Worm (Caenorhabditis elegans) whole organism, L4 larva: Measurements from ENCODE around the gene lgg-2.
A peak's percentile ranks its signal among the peaks of the same experiment; 100 is the strongest.

Experiments
- D1046.2 ChIP-seq: fragments of 200-800 bp; sonication (Bioruptor generic); IDR thresholded peaks from 2 replicates; pipeline ENCODE4 v1.3.6; 2022; ENCODE audit warnings: missing genetic modification characterization, missing compliant biosample characterization
- F10B5.3 ChIP-seq: sonication (generic microtip); optimal IDR thresholded peaks from 2 replicates; lab custom pipeline; 2016; ENCODE audit warnings: mild to moderate bottlenecking, missing genetic modification characterization, missing compliant biosample characterization
- F49E8.2 ChIP-seq: sonication (generic microtip); optimal IDR thresholded peaks from 2 replicates; lab custom pipeline; 2016; ENCODE audit warnings: missing compliant biosample characterization, mild to moderate bottlenecking, missing genetic modification characterization, borderline replicate concordance
- R02D3.7 ChIP-seq: fragments of 150-350 bp; sonication (generic microtip); optimal IDR thresholded peaks from 3 replicates; lab custom pipeline; 2014; ENCODE audit warnings: missing biosample characterization, missing genetic modification characterization
- T26A8.4 ChIP-seq: fragments of 200-800 bp; sonication (Bioruptor generic); IDR thresholded peaks from 2 replicates; pipeline ENCODE4 v1.3.6; 2022; ENCODE audit warnings: missing genetic modification characterization, missing compliant biosample characterization
- Y105C5A.15 ChIP-seq: fragments of 200-800 bp; sonication (Bioruptor generic); IDR thresholded peaks from 2 replicates; pipeline ENCODE4 v1.3.6; 2022; ENCODE audit warnings: missing genetic modification characterization, missing compliant biosample characterization
- Y5F2A.4 ChIP-seq: fragments of 200-800 bp; sonication (Bioruptor generic); optimal IDR thresholded peaks from 2 replicates; lab custom pipeline; 2018; ENCODE audit warnings: mild to moderate bottlenecking, missing genetic modification characterization, missing compliant biosample characterization
- ZK546.5 ChIP-seq, 2 experiments: sonication (generic microtip); optimal IDR thresholded peaks; 2 replicates each; lab custom pipeline; 2017; ENCODE audit warnings: missing biosample characterization in 2 of 2, missing genetic modification characterization in 2 of 2
- attf-4 ChIP-seq: sonication (generic microtip); optimal IDR thresholded peaks from 3 replicates; lab custom pipeline; 2017; ENCODE audit warnings: missing biosample characterization, missing genetic modification characterization
- ceh-32 ChIP-seq: sonication (generic microtip); optimal IDR thresholded peaks from 2 replicates; lab custom pipeline; 2016; ENCODE audit warnings: mild to moderate bottlenecking, missing genetic modification characterization, missing compliant biosample characterization; ENCODE audit not compliant: poor library complexity
- ceh-44 ChIP-seq: fragments of 200-800 bp; sonication (Bioruptor generic); IDR thresholded peaks from 2 replicates; pipeline ENCODE4 v1.3.6; 2022; ENCODE audit warnings: missing genetic modification reagents, missing genetic modification characterization, missing compliant biosample characterization
- ces-1 ChIP-seq: fragments of 150-350 bp; sonication (generic microtip); optimal IDR thresholded peaks from 4 replicates; lab custom pipeline; 2014; ENCODE audit warnings: missing biosample characterization, missing genetic modification reagents, missing genetic modification characterization
- daf-16 ChIP-seq, 3 experiments: sonication (generic microtip); optimal IDR thresholded peaks; 2 replicates each; lab custom pipeline; 2016 to 2017; ENCODE audit warnings: missing genetic modification characterization in 3 of 3, missing genetic modification reagents in 3 of 3, mild to moderate bottlenecking in 2 of 3, missing compliant biosample characterization in 2 of 3, missing biosample characterization in 1 of 3, moderate library complexity in 1 of 3
- daf-19 ChIP-seq: fragments of 200-800 bp; sonication (Bioruptor generic); conservative IDR thresholded peaks from 2 replicates; pipeline ENCODE4 v1.3.6; 2022; ENCODE audit warnings: missing genetic modification characterization, missing compliant biosample characterization
- daf-8 ChIP-seq: fragments of 200-800 bp; sonication (Bioruptor generic); IDR thresholded peaks from 2 replicates; pipeline ENCODE4 v1.3.6; 2022; ENCODE audit warnings: missing genetic modification characterization, missing compliant biosample characterization
- dmd-6 ChIP-seq: fragments of 200-800 bp; sonication (Bioruptor generic); IDR thresholded peaks from 2 replicates; pipeline ENCODE4 v1.3.6; 2022; ENCODE audit warnings: missing genetic modification reagents, missing genetic modification characterization, missing compliant biosample characterization
- dmd-9 ChIP-seq: fragments of 200-800 bp; sonication (Bioruptor generic); IDR thresholded peaks from 2 replicates; pipeline ENCODE4 v1.3.6; 2022; ENCODE audit warnings: missing genetic modification reagents, missing genetic modification characterization, missing compliant biosample characterization
- duxl-1 ChIP-seq: sonication (generic microtip); optimal IDR thresholded peaks from 2 replicates; lab custom pipeline; 2016; ENCODE audit warnings: mild to moderate bottlenecking, missing genetic modification characterization, moderate library complexity, missing compliant biosample characterization; ENCODE audit not compliant: poor library complexity
- dve-1 ChIP-seq: sonication (generic microtip); optimal IDR thresholded peaks from 2 replicates; lab custom pipeline; 2017; ENCODE audit warnings: antibody characterized with exemption, mild to moderate bottlenecking, missing genetic modification characterization, missing compliant biosample characterization; ENCODE audit not compliant: insufficient read depth
- hlh-30 ChIP-seq: sonication (generic microtip); optimal IDR thresholded peaks from 2 replicates; lab custom pipeline; 2017; ENCODE audit warnings: antibody characterized with exemption, mild to moderate bottlenecking, missing genetic modification characterization, missing compliant biosample characterization; ENCODE audit not compliant: insufficient read depth
- lin-1 ChIP-seq: fragments of 200-800 bp; sonication (Bioruptor generic); IDR thresholded peaks from 2 replicates; pipeline ENCODE4 v1.3.6; 2022; ENCODE audit warnings: missing genetic modification reagents, missing genetic modification characterization, missing compliant biosample characterization
- lsy-2 ChIP-seq, 2 experiments: fragments of 150-350 bp in 1 of 2; sonication (generic microtip) in 1 of 2; optimal IDR thresholded peaks; 2 replicates each; lab custom pipeline; 2014 to 2017; ENCODE audit warnings: missing biosample characterization in 2 of 2, missing genetic modification characterization in 2 of 2
- mdl-1 ChIP-seq, 2 experiments: fragments of 150-350 bp in 1 of 2; sonication (generic microtip) in 1 of 2; optimal IDR thresholded peaks; 2 replicates each; lab custom pipeline; 2014 to 2017; ENCODE audit warnings: missing biosample characterization in 2 of 2, missing genetic modification characterization in 2 of 2
- mdt-29 ChIP-seq: fragments of 200-800 bp; sonication (Bioruptor generic); IDR thresholded peaks from 2 replicates; pipeline ENCODE4 v1.3.6; 2022; ENCODE audit warnings: missing genetic modification reagents, missing genetic modification characterization, missing compliant biosample characterization
- mxl-2 ChIP-seq: fragments of 200-800 bp; sonication (Bioruptor generic); conservative IDR thresholded peaks from 2 replicates; pipeline ENCODE4 v1.3.6; 2022; ENCODE audit warnings: missing genetic modification reagents, missing genetic modification characterization, missing compliant biosample characterization
- mxl-3 ChIP-seq: fragments of 200-800 bp; sonication (Bioruptor generic); optimal IDR thresholded peaks from 2 replicates; lab custom pipeline; 2018; ENCODE audit warnings: mild to moderate bottlenecking, missing genetic modification characterization, missing compliant biosample characterization
- nhr-102 ChIP-seq: sonication (generic microtip); optimal IDR thresholded peaks from 2 replicates; lab custom pipeline; 2016; ENCODE audit warnings: mild to moderate bottlenecking, missing genetic modification characterization, moderate library complexity, missing compliant biosample characterization
- nhr-111 ChIP-seq: fragments of 200-800 bp; sonication (Bioruptor generic); optimal IDR thresholded peaks from 2 replicates; lab custom pipeline; 2018; ENCODE audit warnings: mild to moderate bottlenecking, missing genetic modification characterization, missing compliant biosample characterization
- nhr-25 ChIP-seq: sonication (generic microtip); optimal IDR thresholded peaks from 2 replicates; lab custom pipeline; 2017; ENCODE audit warnings: missing genetic modification characterization, mild to moderate bottlenecking, missing compliant biosample characterization, antibody characterized with exemption, moderate library complexity, borderline replicate concordance; ENCODE audit not compliant: insufficient read depth
- nhr-28 ChIP-seq: fragments of 150-350 bp; optimal IDR thresholded peaks from 2 replicates; lab custom pipeline; 2014; ENCODE audit warnings: missing biosample characterization, missing genetic modification characterization
- nhr-48 ChIP-seq: sonication (generic microtip); optimal IDR thresholded peaks from 2 replicates; lab custom pipeline; 2016; ENCODE audit warnings: mild to moderate bottlenecking, missing genetic modification characterization, missing compliant biosample characterization
- nhr-77 ChIP-seq: fragments of 150-350 bp; optimal IDR thresholded peaks from 2 replicates; lab custom pipeline; 2014; ENCODE audit warnings: missing biosample characterization, missing genetic modification characterization
- php-3 ChIP-seq: fragments of 200-800 bp; sonication (Bioruptor generic); IDR thresholded peaks from 2 replicates; pipeline ENCODE4 v1.3.6; 2022; ENCODE audit warnings: missing genetic modification reagents, missing genetic modification characterization, missing compliant biosample characterization
- pqm-1 ChIP-seq: sonication (generic microtip); optimal IDR thresholded peaks from 2 replicates; lab custom pipeline; 2017; ENCODE audit warnings: missing biosample characterization, missing genetic modification characterization
- tag-97 ChIP-seq: fragments of 200-800 bp; sonication (Bioruptor generic); IDR thresholded peaks from 2 replicates; pipeline ENCODE4 v1.3.6; 2022; ENCODE audit warnings: missing genetic modification characterization, missing compliant biosample characterization
- unc-130 ChIP-seq: sonication (generic microtip); optimal IDR thresholded peaks from 2 replicates; lab custom pipeline; 2016; ENCODE audit warnings: missing genetic modification reagents, missing genetic modification characterization, missing compliant biosample characterization
- unc-62 ChIP-seq, 3 experiments: fragments of 150-350 bp in 1 of 3; sonication (generic microtip); optimal IDR thresholded peaks in 2 of 3; peaks in 1 of 3; 1 replicate in 1 of 3; 2 replicates in 2 of 3; lab custom pipeline; 2014 to 2017; ENCODE audit warnings: missing biosample characterization in 3 of 3, missing genetic modification characterization in 3 of 3, missing genetic modification reagents in 3 of 3, missing genotype in 1 of 3
- vab-7 ChIP-seq: fragments of 200-800 bp; sonication (Bioruptor generic); IDR thresholded peaks from 2 replicates; pipeline ENCODE4 v1.3.6; 2022; ENCODE audit warnings: missing genetic modification reagents, missing genetic modification characterization, missing compliant biosample characterization
- zfp-2 ChIP-seq: sonication (generic microtip); optimal IDR thresholded peaks from 2 replicates; lab custom pipeline; 2016; ENCODE audit warnings: mild to moderate bottlenecking, missing genetic modification characterization, missing compliant biosample characterization
- zip-11 ChIP-seq: fragments of 200-800 bp; sonication (Bioruptor generic); IDR thresholded peaks from 2 replicates; pipeline ENCODE4 v1.3.6; 2022; ENCODE audit warnings: missing genetic modification characterization, missing compliant biosample characterization

lgg-2 gene

DNA sequence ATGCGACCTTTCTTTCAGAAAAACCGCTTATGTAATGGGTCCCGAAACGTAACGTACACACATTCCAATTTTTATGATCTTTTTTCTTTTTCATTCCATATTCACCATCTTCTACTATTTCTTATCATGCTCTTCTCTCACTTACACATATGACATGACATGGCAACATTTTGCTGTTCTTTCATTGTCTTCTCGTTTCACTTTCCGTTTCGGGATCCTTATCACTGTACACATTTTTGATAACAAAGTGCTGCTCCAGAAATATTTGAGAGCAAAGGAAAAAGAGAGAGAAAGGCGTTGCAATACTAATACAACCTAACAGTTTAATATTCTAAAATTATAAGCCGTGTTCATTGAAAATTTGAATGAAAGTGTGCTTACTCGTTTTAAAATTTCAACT is 34.6 kb upstream of the lgg-2 start (continued):
- TF ChIP-seq unc-130 (no peak), attf-4 (tag; lab: Kevin White, UChicago) (no peak), unc-62 (GFP tag; optimal IDR thresholded peaks at IDR 0.05 in 1 of 2; lab: Kevin White, UChicago) (peak in 1 of 2 experiments; percentile 44), unc-62 (tag; optimal IDR thresholded peaks at IDR 0.05; lab: Kevin White, UChicago) (no peak), ceh-32 (tag; lab: Kevin White, UChicago) (no peak), nhr-28 (peak; percentile 90), zfp-2 (tag; lab: Kevin White, UChicago) (no peak), php-3 (GFP tag; lab: Robert Waterston, UW) (no peak), daf-16 (GFP tag; optimal IDR thresholded peaks at IDR 0.05; lab: Kevin White, UChicago) (no peak), daf-16 (tag; optimal IDR thresholded peaks at IDR 0.05; lab: Kevin White, UChicago) (peak; percentile 50), D1046.2 (no peak), pqm-1 (peak; percentile 99), lin-1 (0 out of 2 replicates have a peak, but pooled peaks have one; percentile 37), ces-1 (GFP tag; lab: Kevin White, UChicago) (no peak), ceh-44 (GFP tag; lab: Robert Waterston, UW) (no peak), tag-97 (no peak), hlh-30 (peak; percentile 30), Y105C5A.15 (GFP tag; lab: Robert Waterston, UW) (no peak), F49E8.2 (tag; lab: Kevin White, UChicago) (no peak), Y5F2A.4 (GFP tag; lab: Kevin White, UChicago) (no peak), zip-11 (no peak), mxl-2 (GFP tag; lab: Robert Waterston, UW) (no peak), nhr-111 (GFP tag; lab: Kevin White, UChicago) (no peak), duxl-1 (tag; lab: Kevin White, UChicago) (no peak), ZK546.5 (tag; optimal IDR thresholded peaks at IDR 0.05; lab: Kevin White, UChicago) (no peak), vab-7 (GFP tag; lab: Robert Waterston, UW) (no peak)

DNA sequence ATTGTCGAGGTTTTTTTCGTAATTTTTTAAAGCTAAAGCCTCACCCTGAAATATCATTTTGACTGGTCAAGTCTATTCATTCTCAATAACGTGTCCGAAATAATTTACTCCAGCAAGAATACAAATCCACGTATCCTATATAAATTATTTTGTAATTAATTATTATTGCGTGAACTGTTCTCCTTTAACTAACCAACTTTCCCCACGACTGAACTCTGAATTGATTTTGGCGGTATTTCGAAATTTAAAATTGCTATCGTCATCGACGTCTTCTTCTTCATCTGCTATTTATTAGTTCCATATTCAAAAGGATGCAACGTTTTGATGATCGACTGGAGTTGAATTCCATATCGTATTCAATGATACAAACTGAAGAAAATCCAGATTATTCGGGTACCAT is 30.7 kb upstream of the lgg-2 start, which contains the start of the genes aqp-3 and Y69E1A.8:
Gene aqp-3, minus strand, starts transcription at position 101 of the 400 bp plus-strand sequence.
Gene Y69E1A.8, plus strand, starts transcription at position 246 of the 400 bp plus-strand sequence.
- TF ChIP-seq nhr-25 (no peak), nhr-102 (no peak), dmd-9 (no peak), daf-8 (no peak), ces-1 (GFP tag; lab: Kevin White, UChicago) (no peak), hlh-30 (no peak), R02D3.7 (tag; lab: Kevin White, UChicago) (no peak), mdt-29 (GFP tag; lab: Robert Waterston, UW) (no peak), mxl-2 (GFP tag; lab: Robert Waterston, UW) (no peak), lsy-2 (tag; optimal IDR thresholded peaks at IDR 0.05; lab: Kevin White, UChicago) (no peak)

DNA sequence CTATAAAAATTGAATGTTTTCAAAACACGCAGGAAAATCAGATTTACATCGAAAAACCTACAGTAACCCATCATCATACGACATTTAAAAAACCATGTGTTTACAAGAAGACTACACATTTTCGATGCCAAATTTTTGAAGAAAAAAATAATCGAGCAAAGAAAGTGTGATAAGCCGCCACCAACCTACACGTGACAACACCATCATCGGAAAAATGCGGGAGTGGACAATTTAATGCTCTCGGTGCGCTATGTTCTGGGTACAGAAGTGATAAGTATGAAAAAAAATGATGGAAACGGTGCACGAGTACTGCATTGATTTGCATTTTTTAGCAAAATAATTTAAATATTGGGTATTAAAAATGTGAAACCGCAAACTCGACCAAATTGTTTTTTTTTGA is 29.0 kb upstream of the lgg-2 start:
- peak; percentile 44 for TF ChIP-seq hlh-30
- TF ChIP-seq nhr-28: peak; percentile 56
- peak in 1 of 2 experiments; percentile 1 for TF ChIP-seq mdl-1 (tag; optimal IDR thresholded peaks at IDR 0.05; lab: Kevin White, UChicago)
- peak; percentile 24 for TF ChIP-seq nhr-77 (tag; lab: Kevin White, UChicago)
- no peak for TF ChIP-seq T26A8.4 (GFP tag; lab: Robert Waterston, UW)
- TF ChIP-seq mxl-3 (GFP tag; lab: Kevin White, UChicago): peak; percentile 12
- TF ChIP-seq nhr-48: peak; percentile 50
- no peak for TF ChIP-seq daf-19
- no peak for TF ChIP-seq F10B5.3 (tag; lab: Kevin White, UChicago)
- TF ChIP-seq dmd-6 (GFP tag; lab: Robert Waterston, UW): peak; percentile 72
- no peak for TF ChIP-seq daf-16 (GFP tag; optimal IDR thresholded peaks at IDR 0.05; lab: Kevin White, UChicago)
- TF ChIP-seq daf-16 (tag; optimal IDR thresholded peaks at IDR 0.05; lab: Kevin White, UChicago): peak; percentile 55
- peak; percentile 52 for TF ChIP-seq dve-1
